Worm (Caenorhabditis elegans): ENCODE measurements around the gene skr-17.

Gene skr-17

ce11 chrII:7783467-7783959 lies at the start of gene skr-17:
Gene skr-17 (plus strand): TSS chrII:7783517.
- TF ChIP-seq ceh-9 (tag; optimal IDR thresholded peaks at IDR 0.05) = no peak
- TF ChIP-seq lin-15B (tag; optimal IDR thresholded peaks at IDR 0.05) = no peak
- TF ChIP-seq nhr-12 (tag; optimal IDR thresholded peaks at IDR 0.05) = no peak

- TF ChIP-seq ztf-4 (tag; optimal IDR thresholded peaks at IDR 0.05) (no peak), ceh-82 (tag; optimal IDR thresholded peaks at IDR 0.05) (no peak)
Observed at ce11 chrII:7736725-7737124, 46.6 kb upstream of the skr-17 start.

ce11 chrII:7753500-7753899 lies 29.8 kb upstream of the skr-17 start, which contains the start of gene trx-1:
Gene trx-1 (minus strand): TSS chrII:7753600.
- TF ChIP-seq nhr-76 (tag; optimal IDR thresholded peaks at IDR 0.05) (no peak), ama-1 (optimal IDR thresholded peaks at IDR 0.05) (no peak), ceh-28 (tag; optimal IDR thresholded peaks at IDR 0.05) (no peak), jun-1 (tag; optimal IDR thresholded peaks at IDR 0.05) (no peak), fkh-2 (tag; optimal IDR thresholded peaks at IDR 0.05) (no peak), mml-1 (tag; optimal IDR thresholded peaks at IDR 0.05) (no peak), lsy-12 (tag; optimal IDR thresholded peaks at IDR 0.05) (no peak), mdl-1 (tag; optimal IDR thresholded peaks at IDR 0.05) (no peak), fos-1 (tag; optimal IDR thresholded peaks at IDR 0.05) (no peak), eor-1 (tag; optimal IDR thresholded peaks at IDR 0.05) (no peak), nhr-23 (tag; optimal IDR thresholded peaks at IDR 0.05) (no peak), fkh-10 (GFP tag; optimal IDR thresholded peaks at IDR 0.05) (no peak), lin-39 (tag; optimal IDR thresholded peaks at IDR 0.05) (no peak), nhr-28 (tag; optimal IDR thresholded peaks at IDR 0.05) (no peak), ztf-11 (tag; optimal IDR thresholded peaks at IDR 0.05) (no peak), egl-27 (tag; optimal IDR thresholded peaks at IDR 0.05) (no peak), unc-39 (tag; optimal IDR thresholded peaks at IDR 0.05) (no peak)

DNA sequence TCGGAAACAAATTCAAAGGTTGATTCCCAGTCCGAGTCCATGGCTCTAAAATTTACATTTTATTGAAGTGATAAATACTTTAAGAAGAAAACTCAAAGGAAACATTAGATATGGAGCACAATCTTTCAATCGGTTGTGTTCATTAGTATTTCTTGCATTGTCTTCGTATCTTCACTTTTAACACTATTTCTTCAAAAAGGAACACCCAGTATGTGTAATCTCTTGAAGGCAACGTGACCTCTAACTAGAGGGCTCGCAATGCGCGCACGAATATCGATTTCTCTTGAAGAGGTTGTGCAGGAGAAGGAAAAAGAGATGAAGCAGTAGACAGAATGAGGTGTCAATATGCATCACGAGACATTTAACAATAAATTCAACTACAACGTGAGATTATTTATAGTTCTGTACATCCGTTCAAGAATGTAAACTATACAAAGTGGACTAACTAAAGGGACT lies 28.2 kb upstream of the skr-17 start, which contains the start of the genes B0228.6 and B0228.1:
TSS of gene B0228.6 (minus strand) at position 51 of the 456 bp plus-strand sequence.
TSS of gene B0228.1 (plus strand) at position 228 of the 456 bp plus-strand sequence.
- peak; percentile 48 for TF ChIP-seq snpc-4 (tag; optimal IDR thresholded peaks at IDR 0.05)
- TF ChIP-seq pqm-1 (tag; optimal IDR thresholded peaks at IDR 0.05) = no peak

DNA sequence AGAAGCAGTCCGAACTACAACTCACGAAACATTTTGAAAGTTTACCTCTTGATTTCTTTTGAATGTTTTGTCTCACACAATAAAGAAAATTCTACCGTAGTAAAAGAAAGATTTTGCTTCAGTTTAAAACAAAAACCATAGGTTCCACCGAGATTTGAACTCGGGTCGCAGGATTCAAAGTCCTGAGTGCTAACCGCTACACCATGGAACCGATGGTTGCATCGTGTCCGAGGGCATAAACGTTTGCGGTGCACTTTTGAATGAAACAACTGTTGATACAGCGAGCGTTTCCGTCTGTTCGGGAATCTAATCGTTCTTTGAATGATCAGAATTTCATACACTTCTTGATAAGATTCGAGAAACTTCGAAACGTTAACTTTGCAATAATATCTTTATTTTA lies 26.5 kb upstream of the skr-17 start:
- TF ChIP-seq sea-2 (GFP tag; optimal IDR thresholded peaks at IDR 0.05) (no peak), nhr-12 (tag; optimal IDR thresholded peaks at IDR 0.05) (no peak), nfya-1 (tag; optimal IDR thresholded peaks at IDR 0.05; ENCODE audit: insufficient read depth) (peak; percentile 57), ceh-82 (tag; optimal IDR thresholded peaks at IDR 0.05) (no peak), nhr-76 (tag; optimal IDR thresholded peaks at IDR 0.05) (no peak), ceh-28 (tag; optimal IDR thresholded peaks at IDR 0.05) (no peak), hmg-11 (tag; optimal IDR thresholded peaks at IDR 0.05) (no peak), nhr-11 (tag; optimal IDR thresholded peaks at IDR 0.05) (no peak), pqm-1 (tag; optimal IDR thresholded peaks at IDR 0.05) (peak; percentile 59), jun-1 (tag; optimal IDR thresholded peaks at IDR 0.05) (peak; percentile 65), fkh-2 (tag; optimal IDR thresholded peaks at IDR 0.05) (no peak), elt-1 (tag; optimal IDR thresholded peaks at IDR 0.05) (no peak), ceh-16 (tag; optimal IDR thresholded peaks at IDR 0.05) (no peak), ztf-4 (tag; optimal IDR thresholded peaks at IDR 0.05) (no peak), elt-3 (tag; optimal IDR thresholded peaks at IDR 0.05) (peak in 1 of 3 experiments; percentile 5), lin-15B (tag; optimal IDR thresholded peaks at IDR 0.05) (peak; percentile 11), ztf-11 (tag; optimal IDR thresholded peaks at IDR 0.05) (no peak), nhr-25 (tag; optimal IDR thresholded peaks at IDR 0.05) (peak; percentile 34), aly-2 (tag; optimal IDR thresholded peaks at IDR 0.05) (no peak), fkh-10 (GFP tag; optimal IDR thresholded peaks at IDR 0.05) (no peak), zag-1 (tag; optimal IDR thresholded peaks at IDR 0.05) (no peak), lsy-12 (tag; optimal IDR thresholded peaks at IDR 0.05) (peak; percentile 40), nhr-67 (tag; optimal IDR thresholded peaks at IDR 0.05) (no peak), pha-4 (tag; optimal IDR thresholded peaks at IDR 0.05) (no peak), nhr-23 (tag; optimal IDR thresholded peaks at IDR 0.05) (no peak), ama-1 (optimal IDR thresholded peaks at IDR 0.05) (peak; percentile 89), egl-27 (tag; optimal IDR thresholded peaks at IDR 0.05) (no peak), mml-1 (tag; optimal IDR thresholded peaks at IDR 0.05) (no peak), R02D3.7 (tag; optimal IDR thresholded peaks at IDR 0.05) (peak; percentile 13), fos-1 (tag; optimal IDR thresholded peaks at IDR 0.05) (no peak), eor-1 (tag; optimal IDR thresholded peaks at IDR 0.05) (no peak), elt-2 (tag; optimal IDR thresholded peaks at IDR 0.05) (peak; percentile 77), nhr-43 (tag; optimal IDR thresholded peaks at IDR 0.05; ENCODE audit: poor library complexity, severe bottlenecking) (peak; percentile 57), mdl-1 (tag; optimal IDR thresholded peaks at IDR 0.05) (no peak), nhr-237 (tag; optimal IDR thresholded peaks at IDR 0.05) (no peak), ZK546.5 (tag; optimal IDR thresholded peaks at IDR 0.05) (no peak), unc-62 (GFP tag; optimal IDR thresholded peaks at IDR 0.05) (no peak), ceh-9 (tag; optimal IDR thresholded peaks at IDR 0.05) (no peak), lin-39 (tag; optimal IDR thresholded peaks at IDR 0.05) (no peak), nhr-28 (tag; optimal IDR thresholded peaks at IDR 0.05) (no peak)

Measured in whole organism, L3 larva.